Fruit fly (Drosophila melanogaster): ENCODE results near the gene CG3769.

DNA sequence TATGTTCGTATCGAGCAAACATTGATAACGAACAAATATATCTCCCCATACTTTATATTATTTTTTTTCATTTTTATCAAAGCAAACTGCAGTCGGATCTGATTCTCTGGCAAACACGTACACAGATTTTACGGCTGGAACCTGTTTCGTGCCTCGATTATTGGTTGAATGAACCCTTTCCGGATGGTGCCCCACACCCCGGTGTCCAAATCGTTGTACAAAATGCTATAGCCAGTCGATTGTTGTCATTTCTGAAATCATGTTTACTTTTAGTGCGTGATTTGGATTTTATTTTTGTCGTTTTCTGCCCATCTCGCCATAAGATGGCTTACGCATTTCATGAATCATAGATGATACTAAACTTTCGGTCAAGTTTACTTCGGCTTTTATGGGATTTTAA, 22.7 kb downstream of the CG3769 start:
- TF ChIP-seq CG8388 (GFP tag; optimal IDR thresholded peaks at IDR 0.05) (no peak), btn (GFP tag; optimal IDR thresholded peaks at IDR 0.05) (no peak), CG15479 (GFP tag; optimal IDR thresholded peaks at IDR 0.05) (no peak), CG7372 (GFP tag; IDR thresholded peaks at IDR 0.05) (no peak), CG12744 (GFP tag; optimal IDR thresholded peaks at IDR 0.05) (no peak), dmrt99B (tag; optimal IDR thresholded peaks at IDR 0.05) (no peak), Vsx1 (GFP tag; optimal IDR thresholded peaks at IDR 0.05) (no peak), stc (GFP tag; IDR thresholded peaks at IDR 0.05) (no peak), CG16779 (GFP tag; IDR thresholded peaks at IDR 0.05) (no peak)
